Fruit fly (Drosophila melanogaster): ENCODE data around the gene yata.
A peak's percentile ranks its signal among the peaks of the same experiment; 100 is the strongest.

yata gene

DNA sequence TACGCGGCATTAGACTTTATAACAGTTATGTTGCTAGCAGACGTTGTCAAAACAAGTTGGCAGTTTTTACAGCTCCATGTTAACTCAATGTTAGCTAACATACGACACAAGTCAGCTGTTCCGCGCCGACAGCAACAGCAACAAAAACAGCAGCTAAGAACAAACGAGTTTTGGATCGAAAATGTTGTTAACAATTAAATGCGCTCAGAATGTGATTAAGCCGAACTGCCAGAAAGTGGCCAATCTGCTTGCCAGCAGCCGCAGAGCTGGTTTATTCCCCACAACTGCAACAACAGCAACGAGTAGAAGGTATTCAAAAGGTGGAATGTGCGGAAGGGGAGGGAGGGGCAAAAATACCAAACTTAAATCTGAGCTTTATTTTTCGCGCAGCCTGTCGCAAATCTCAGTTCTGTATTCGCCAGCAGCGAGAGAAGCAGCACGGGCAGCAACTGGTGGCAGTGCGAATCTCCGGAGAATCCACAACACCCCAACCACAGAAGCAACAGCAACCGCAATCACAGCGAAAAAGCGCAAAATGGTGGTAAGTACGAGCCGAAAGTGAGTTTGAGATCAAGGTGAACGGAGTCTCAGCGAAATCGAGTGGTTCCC, 25.9 kb upstream of the yata start, which contains the start of gene Pcd (continued):
- no peak for TF ChIP-seq Side (GFP tag; optimal IDR thresholded peaks at IDR 0.05)
- TF ChIP-seq CG17912 (GFP tag; optimal IDR thresholded peaks at IDR 0.05) = no peak
- TF ChIP-seq CG13296 (GFP tag; optimal IDR thresholded peaks at IDR 0.05) = no peak
- TF ChIP-seq CG12391 (tag; optimal IDR thresholded peaks at IDR 0.05) = no peak
- TF ChIP-seq pho (GFP tag; optimal IDR thresholded peaks at IDR 0.05) = no peak
- TF ChIP-seq CG17385 (GFP tag; optimal IDR thresholded peaks at IDR 0.05) = no peak
- TF ChIP-seq ewg (GFP tag; optimal IDR thresholded peaks at IDR 0.05) = peak; percentile 21
- no peak for TF ChIP-seq Atf3 (GFP tag; optimal IDR thresholded peaks at IDR 0.05)
- TF ChIP-seq nau (GFP tag; optimal IDR thresholded peaks at IDR 0.05) = no peak
- no peak for TF ChIP-seq CG10565 (GFP tag; optimal IDR thresholded peaks at IDR 0.05)
- no peak for TF ChIP-seq Hr3 (GFP tag; optimal IDR thresholded peaks at IDR 0.05)
- TF ChIP-seq CG8765 (GFP tag; IDR thresholded peaks at IDR 0.05) = no peak
- no peak for TF ChIP-seq pnt (GFP tag; optimal IDR thresholded peaks at IDR 0.05)
- no peak for TF ChIP-seq CG3838 (GFP tag; optimal IDR thresholded peaks at IDR 0.05)
- no peak for TF ChIP-seq slp2 (GFP tag; optimal IDR thresholded peaks at IDR 0.05)
- TF ChIP-seq CG13123 (GFP tag; optimal IDR thresholded peaks at IDR 0.05) = no peak
- peak; percentile 49; the same call in 1 of the 3 replicates for TF ChIP-seq CG34224 (GFP tag; IDR thresholded peaks at IDR 0.05; ENCODE audit: partially characterized antibody)
- TF ChIP-seq hkb (optimal IDR thresholded peaks at IDR 0.05) = no peak
- no peak for TF ChIP-seq hkb (GFP tag; IDR thresholded peaks at IDR 0.05)
- 0 out of 3 replicates have a peak, but pooled peaks have one; percentile 9 for TF ChIP-seq zfh1 (GFP tag; IDR thresholded peaks at IDR 0.05)
- TF ChIP-seq NFAT (GFP tag; IDR thresholded peaks at IDR 0.05) = no peak
- TF ChIP-seq CG7987 (GFP tag; optimal IDR thresholded peaks at IDR 0.05) = no peak
- TF ChIP-seq CG11723 (GFP tag; optimal IDR thresholded peaks at IDR 0.05) = no peak
- peak; percentile 38 for TF ChIP-seq gfzf (GFP tag; optimal IDR thresholded peaks at IDR 0.05)
- no peak for TF ChIP-seq tap (tag; optimal IDR thresholded peaks at IDR 0.05)
- TF ChIP-seq nmo (GFP tag; optimal IDR thresholded peaks at IDR 0.05) = no peak
- no peak for TF ChIP-seq CG14667 (GFP tag; IDR thresholded peaks at IDR 0.05)
- no peak for TF ChIP-seq tgo (GFP tag; IDR thresholded peaks at IDR 0.05)
- TF ChIP-seq fru (optimal IDR thresholded peaks at IDR 0.05) = no peak
- TF ChIP-seq oc (tag; optimal IDR thresholded peaks at IDR 0.05) = no peak
- no peak for TF ChIP-seq Opbp (GFP tag; IDR thresholded peaks at IDR 0.05; ENCODE audit: partially characterized antibody)
- no peak for TF ChIP-seq lmd (GFP tag; IDR thresholded peaks at IDR 0.05)
- no peak for TF ChIP-seq bigmax (GFP tag; optimal IDR thresholded peaks at IDR 0.05)
- no peak for TF ChIP-seq salm (tag; optimal IDR thresholded peaks at IDR 0.05)
- TF ChIP-seq CG18764 (GFP tag; optimal IDR thresholded peaks at IDR 0.05) = no peak
- TF ChIP-seq kay (GFP tag; optimal IDR thresholded peaks at IDR 0.05) = no peak
- no peak for TF ChIP-seq HmgD (GFP tag; optimal IDR thresholded peaks at IDR 0.05)
- TF ChIP-seq CG14441 (GFP tag; IDR thresholded peaks at IDR 0.05) = no peak
- TF ChIP-seq gt (GFP tag; IDR thresholded peaks at IDR 0.05) = no peak
- no peak for TF ChIP-seq CG11247 (GFP tag; IDR thresholded peaks at IDR 0.05)
- TF ChIP-seq pros (GFP tag; optimal IDR thresholded peaks at IDR 0.05) = no peak
- TF ChIP-seq CG16815 (GFP tag; optimal IDR thresholded peaks at IDR 0.05) = no peak
- TF ChIP-seq CG33213 (GFP tag; optimal IDR thresholded peaks at IDR 0.05) = no peak
- TF ChIP-seq CG12071 (GFP tag; optimal IDR thresholded peaks at IDR 0.05) = no peak
- no peak for TF ChIP-seq Doc2 (GFP tag; IDR thresholded peaks at IDR 0.05)
- no peak for TF ChIP-seq CG16813 (GFP tag; IDR thresholded peaks at IDR 0.05; ENCODE audit: partially characterized antibody)
- TF ChIP-seq NC2α (GFP tag; optimal IDR thresholded peaks at IDR 0.05) = no peak
- no peak for TF ChIP-seq CG8290 (GFP tag; optimal IDR thresholded peaks at IDR 0.05)
- no peak for TF ChIP-seq CG8290 (tag; optimal IDR thresholded peaks at IDR 0.05)
- no peak for TF ChIP-seq CG7928 (GFP tag; optimal IDR thresholded peaks at IDR 0.05)
- TF ChIP-seq phol (tag; optimal IDR thresholded peaks at IDR 0.05) = no peak
- TF ChIP-seq Doc3 (GFP tag; IDR thresholded peaks at IDR 0.05; ENCODE audit: partially characterized antibody) = no peak

All from whole organism, embryonic.